Worm (Caenorhabditis elegans): ENCODE data around the gene daf-37.

DNA sequence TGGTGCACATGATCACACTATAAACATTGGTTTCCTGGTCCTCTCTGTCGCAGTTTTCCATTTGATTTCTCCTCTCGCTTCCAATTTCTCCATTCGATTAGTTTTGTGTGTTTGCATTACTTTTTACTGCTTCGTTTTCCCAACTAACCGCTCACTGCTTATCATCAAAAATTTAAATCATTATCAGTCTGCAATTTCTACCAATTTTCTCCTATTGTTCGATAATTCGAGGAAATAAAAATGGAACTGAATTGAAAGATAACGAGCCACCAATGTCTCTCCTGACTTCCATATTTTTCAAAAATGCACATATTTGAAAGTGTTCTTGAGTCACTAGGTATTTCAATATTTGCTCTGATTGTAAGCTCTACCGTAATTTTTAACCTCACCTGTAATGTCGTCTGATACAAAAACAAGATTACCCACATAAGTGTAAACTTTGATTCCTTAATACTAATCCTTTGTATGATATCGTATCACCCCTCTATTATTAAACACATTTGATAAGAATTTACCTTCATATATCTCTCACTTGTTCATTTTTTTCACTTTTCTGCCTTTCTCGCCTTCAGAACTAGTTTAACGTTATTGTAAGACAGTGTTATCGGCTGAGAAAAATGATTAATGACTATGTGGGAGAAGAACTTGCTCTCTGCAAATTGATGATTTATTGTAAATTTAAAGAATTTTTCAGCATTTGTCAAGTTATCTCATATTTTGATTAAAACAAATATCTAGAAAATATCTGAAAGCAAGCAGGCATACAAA lies 29.9 kb downstream of the daf-37 start:
- TF ChIP-seq pag-3 (tag; optimal IDR thresholded peaks at IDR 0.05; ENCODE audit: borderline replicate concordance, insufficient read depth) = no peak
- no peak for TF ChIP-seq fkh-4 (tag; optimal IDR thresholded peaks at IDR 0.05; ENCODE audit: borderline replicate concordance)
- no peak for TF ChIP-seq skn-1 (tag; optimal IDR thresholded peaks at IDR 0.05)
- no peak for TF ChIP-seq unc-86 (tag; optimal IDR thresholded peaks at IDR 0.05)
- no peak for TF ChIP-seq pqm-1 (tag; optimal IDR thresholded peaks at IDR 0.05)
- no peak for TF ChIP-seq unc-130 (tag; optimal IDR thresholded peaks at IDR 0.05)
- TF ChIP-seq nhr-76 (tag; optimal IDR thresholded peaks at IDR 0.05) = no peak
- TF ChIP-seq unc-62 (GFP tag; optimal IDR thresholded peaks at IDR 0.05) = no peak
- peak; percentile 81 for TF ChIP-seq elt-2 (tag; optimal IDR thresholded peaks at IDR 0.05)
- peak; percentile 1 for TF ChIP-seq lin-14 (GFP tag; optimal IDR thresholded peaks at IDR 0.05)
- no peak for TF ChIP-seq nhr-11 (tag; optimal IDR thresholded peaks at IDR 0.05)
- no peak for TF ChIP-seq ceh-82 (tag; optimal IDR thresholded peaks at IDR 0.05)
- no peak for TF ChIP-seq zip-4 (GFP tag; optimal IDR thresholded peaks at IDR 0.05)
- no peak for TF ChIP-seq mep-1 (tag; optimal IDR thresholded peaks at IDR 0.05)

All from whole organism, L1 larva.